Fruit fly (Drosophila melanogaster) whole organism, embryonic: Measurements from ENCODE around the gene RpL8.
A peak's percentile ranks its signal among the peaks of the same experiment; 100 is the strongest.

Experiments used
- CG10654 ChIP-seq: fragments of 200-800 bp; sonication (Bioruptor generic); optimal IDR thresholded peaks from 2 replicates; lab custom pipeline; 2016; ENCODE audit warnings: missing biosample characterization, missing genetic modification characterization
- CG12219 ChIP-seq: fragments of 200-800 bp; sonication (Bioruptor generic); optimal IDR thresholded peaks from 3 replicates; lab custom pipeline; 2018; ENCODE audit warnings: missing biosample characterization, mild to moderate bottlenecking, missing genetic modification characterization
- CG13287 ChIP-seq: fragments of 200-800 bp; sonication (Bioruptor generic); IDR thresholded peaks from 2 replicates; pipeline ENCODE4 v1.3.6; 2022; ENCODE audit warnings: missing biosample characterization, missing genetic modification characterization; ENCODE audit not compliant: partially characterized antibody
- CG15011 ChIP-seq: fragments of 200-800 bp; sonication (Bioruptor generic); optimal IDR thresholded peaks from 3 replicates; lab custom pipeline; 2018; ENCODE audit warnings: missing biosample characterization, mild to moderate bottlenecking, missing genetic modification characterization
- CG1602 ChIP-seq: fragments of 200-800 bp; sonication (Bioruptor generic); optimal IDR thresholded peaks from 3 replicates; lab custom pipeline; 2016; ENCODE audit warnings: missing biosample characterization, missing genetic modification characterization
- CG16779 ChIP-seq: fragments of 200-800 bp; sonication (Bioruptor generic); IDR thresholded peaks from 2 replicates; pipeline ENCODE4 v1.3.6; 2022; ENCODE audit warnings: missing biosample characterization, missing genetic modification characterization
- CG17612 ChIP-seq: fragments of 200-800 bp; sonication (Bioruptor generic); IDR thresholded peaks from 2 replicates; pipeline ENCODE4 v1.3.6; 2022; ENCODE audit warnings: missing biosample characterization, missing genetic modification characterization
- CG2116 ChIP-seq: fragments of 200-800 bp; sonication (Bioruptor generic); optimal IDR thresholded peaks from 3 replicates; lab custom pipeline; 2018; ENCODE audit warnings: missing biosample characterization, mild to moderate bottlenecking, missing genetic modification characterization
- CG2199 ChIP-seq: fragments of 200-800 bp; sonication (Bioruptor generic); IDR thresholded peaks from 3 replicates; pipeline ENCODE4 v1.3.6; 2022; ENCODE audit warnings: missing biosample characterization, missing genetic modification characterization
- CG3838 ChIP-seq: fragments of 200-800 bp; sonication (Bioruptor generic); optimal IDR thresholded peaks from 3 replicates; lab custom pipeline; 2016; ENCODE audit warnings: missing biosample characterization, missing genetic modification characterization
- CG4328 ChIP-seq: fragments of 200-800 bp; sonication (Bioruptor generic); optimal IDR thresholded peaks from 3 replicates; lab custom pipeline; 2017; ENCODE audit warnings: missing biosample characterization, missing genetic modification reagents, missing genetic modification characterization
- CG5245 ChIP-seq: fragments of 200-800 bp; sonication (Bioruptor generic); optimal IDR thresholded peaks from 3 replicates; lab custom pipeline; 2016; ENCODE audit warnings: missing biosample characterization, missing genetic modification characterization
- CG7271 ChIP-seq: fragments of 200-800 bp; sonication (Bioruptor generic); optimal IDR thresholded peaks from 2 replicates; lab custom pipeline; 2018; ENCODE audit warnings: missing biosample characterization, mild to moderate bottlenecking, missing genetic modification characterization, moderate library complexity
- CG7357 ChIP-seq: fragments of 200-800 bp; sonication (Bioruptor generic); IDR thresholded peaks from 3 replicates; pipeline ENCODE4 v1.3.6; 2022; ENCODE audit warnings: missing biosample characterization, missing genetic modification characterization
- CG8089 ChIP-seq: fragments of 200-800 bp; sonication (Bioruptor generic); optimal IDR thresholded peaks from 3 replicates; lab custom pipeline; 2016; ENCODE audit warnings: missing biosample characterization, missing genetic modification characterization
- CG9932 ChIP-seq: fragments of 200-800 bp; sonication (Bioruptor generic); IDR thresholded peaks from 2 replicates; pipeline ENCODE4 v1.3.6; 2022; ENCODE audit warnings: missing biosample characterization, missing genetic modification characterization
- Dad ChIP-seq: fragments of 200-800 bp; sonication (Bioruptor generic); optimal IDR thresholded peaks from 3 replicates; lab custom pipeline; 2016; ENCODE audit warnings: missing biosample characterization, missing genetic modification characterization
- Dll ChIP-seq: fragments of 200-800 bp; sonication (Bioruptor generic); IDR thresholded peaks from 4 replicates; pipeline ENCODE4 v1.3.6; 2022; ENCODE audit warnings: missing biosample characterization, missing genetic modification characterization; ENCODE audit not compliant: partially characterized antibody
- Dp ChIP-seq: fragments of 200-800 bp; sonication (Bioruptor generic); optimal IDR thresholded peaks from 2 replicates; lab custom pipeline; 2018; ENCODE audit warnings: missing biosample characterization, mild to moderate bottlenecking, missing genetic modification characterization, moderate library complexity
- H2.0 ChIP-seq: fragments of 200-800 bp; sonication (Bioruptor generic); IDR thresholded peaks from 2 replicates; pipeline ENCODE4 v1.3.6; 2022; ENCODE audit warnings: missing biosample characterization, missing genetic modification characterization
- HLH54F ChIP-seq: fragments of 200-800 bp; sonication (Bioruptor generic); optimal IDR thresholded peaks from 3 replicates; lab custom pipeline; 2016; ENCODE audit warnings: missing biosample characterization, missing genetic modification characterization
- Hr3 ChIP-seq: fragments of 200-800 bp; sonication (Bioruptor generic); optimal IDR thresholded peaks from 3 replicates; lab custom pipeline; 2016; ENCODE audit warnings: missing biosample characterization, missing genetic modification characterization
- Lpt ChIP-seq: fragments of >200 bp; optimal IDR thresholded peaks from 2 replicates; lab custom pipeline; 2018; ENCODE audit warnings: missing biosample characterization, missing genetic modification characterization
- Max ChIP-seq: fragments of 200-800 bp; sonication (Bioruptor generic); optimal IDR thresholded peaks from 2 replicates; lab custom pipeline; 2016; ENCODE audit warnings: missing biosample characterization, mild to moderate bottlenecking, missing genetic modification characterization
- Meics ChIP-seq: fragments of 200-800 bp; sonication (Bioruptor generic); optimal IDR thresholded peaks from 2 replicates; lab custom pipeline; 2017; ENCODE audit warnings: missing biosample characterization, mild to moderate bottlenecking, missing genetic modification characterization
- Nf-YB ChIP-seq: fragments of 200-800 bp; sonication (Bioruptor generic); optimal IDR thresholded peaks from 3 replicates; lab custom pipeline; 2019; ENCODE audit warnings: missing biosample characterization, mild to moderate bottlenecking, missing genetic modification characterization, moderate library complexity
- Oli ChIP-seq: fragments of 200-800 bp; sonication (Bioruptor generic); optimal IDR thresholded peaks from 2 replicates; lab custom pipeline; 2018; ENCODE audit warnings: missing biosample characterization, mild to moderate bottlenecking, missing genetic modification characterization, moderate library complexity
- Optix ChIP-seq: fragments of 200-800 bp; sonication (Bioruptor generic); IDR thresholded peaks from 3 replicates; pipeline ENCODE4 v1.3.6; 2022; ENCODE audit warnings: missing biosample characterization, missing genetic modification characterization
- Ssrp ChIP-seq: fragments of 200-800 bp; sonication (Bioruptor generic); optimal IDR thresholded peaks from 2 replicates; lab custom pipeline; 2018; ENCODE audit warnings: missing biosample characterization, mild to moderate bottlenecking, missing genetic modification characterization, moderate library complexity
- Usf ChIP-seq: fragments of 200-800 bp; sonication (Bioruptor generic); optimal IDR thresholded peaks from 2 replicates; lab custom pipeline; 2017; ENCODE audit warnings: missing genotype, missing biosample characterization, missing genetic modification characterization
- Vsx1 ChIP-seq: fragments of 200-800 bp; sonication (Bioruptor generic); optimal IDR thresholded peaks from 2 replicates; lab custom pipeline; 2017; ENCODE audit warnings: missing biosample characterization, mild to moderate bottlenecking, missing genetic modification characterization, missing genetic modification reagents
- ash1 ChIP-seq: fragments of 200-800 bp; sonication (Bioruptor generic); optimal IDR thresholded peaks from 2 replicates; lab custom pipeline; 2018; ENCODE audit warnings: missing biosample characterization, mild to moderate bottlenecking, missing genetic modification characterization
- az2 ChIP-seq: fragments of 200-800 bp; sonication (Bioruptor generic); optimal IDR thresholded peaks from 3 replicates; lab custom pipeline; 2016; ENCODE audit warnings: missing biosample characterization, missing genetic modification characterization
- bcd ChIP-seq: fragments of 200-800 bp; sonication (Bioruptor generic); optimal IDR thresholded peaks from 2 replicates; lab custom pipeline; 2017; ENCODE audit warnings: missing biosample characterization, mild to moderate bottlenecking, missing genetic modification characterization
- chn ChIP-seq: fragments of 200-800 bp; sonication (Bioruptor generic); optimal IDR thresholded peaks from 2 replicates; lab custom pipeline; 2016; ENCODE audit warnings: missing biosample characterization, missing genetic modification characterization
- corto ChIP-seq: fragments of 200-800 bp; sonication (Bioruptor generic); optimal IDR thresholded peaks from 2 replicates; lab custom pipeline; 2016; ENCODE audit warnings: missing biosample characterization, mild to moderate bottlenecking, missing genetic modification characterization, moderate library complexity
- danr ChIP-seq: fragments of 200-800 bp; sonication (Bioruptor generic); IDR thresholded peaks from 2 replicates; pipeline ENCODE4 v1.3.6; 2022; ENCODE audit warnings: missing biosample characterization, missing genetic modification characterization
- dimm ChIP-seq: fragments of 200-800 bp; sonication (Bioruptor generic); IDR thresholded peaks from 2 replicates; pipeline ENCODE4 v1.3.6; 2022; ENCODE audit warnings: missing biosample characterization, missing genetic modification characterization
- grau ChIP-seq: fragments of 200-800 bp; optimal IDR thresholded peaks from 3 replicates; lab custom pipeline; 2019; ENCODE audit warnings: missing biosample characterization, mild to moderate bottlenecking, missing genetic modification characterization, moderate library complexity
- gro ChIP-seq: fragments of 200-800 bp; sonication (Bioruptor generic); optimal IDR thresholded peaks from 2 replicates; lab custom pipeline; 2016; ENCODE audit warnings: missing biosample characterization, missing genetic modification characterization
- hb ChIP-seq: fragments of 200-800 bp; sonication (Bioruptor generic); IDR thresholded peaks from 3 replicates; pipeline ENCODE4 v1.3.6; 2022; ENCODE audit warnings: missing biosample characterization, missing genetic modification characterization; ENCODE audit not compliant: partially characterized antibody
- hth ChIP-seq: fragments of >200 bp; optimal IDR thresholded peaks from 2 replicates; lab custom pipeline; 2017; ENCODE audit warnings: inconsistent platforms
- jing ChIP-seq: fragments of 200-800 bp; sonication (Bioruptor generic); optimal IDR thresholded peaks from 2 replicates; lab custom pipeline; 2018; ENCODE audit warnings: missing biosample characterization, mild to moderate bottlenecking, missing genetic modification characterization
- lov ChIP-seq, 2 experiments: fragments of 200-800 bp in 1 of 2; fragments of >200 bp in 1 of 2; sonication (Bioruptor generic) in 1 of 2; IDR thresholded peaks in 1 of 2; optimal IDR thresholded peaks in 1 of 2; 2 replicates in 1 of 2; 3 replicates in 1 of 2; pipeline versions ENCODE4 v1.3.6 to Lab custom; 2017 to 2022; ENCODE audit warnings: missing biosample characterization in 1 of 2, missing genetic modification characterization in 1 of 2
- luna ChIP-seq: fragments of 200-800 bp; sonication (Bioruptor generic); optimal IDR thresholded peaks from 2 replicates; lab custom pipeline; 2016; ENCODE audit warnings: missing biosample characterization, missing genetic modification characterization
- nerfin-2 ChIP-seq: fragments of 200-800 bp; sonication (Bioruptor generic); IDR thresholded peaks from 2 replicates; pipeline ENCODE4 v1.3.6; 2022; ENCODE audit warnings: missing biosample characterization, missing genetic modification characterization; ENCODE audit not compliant: partially characterized antibody
- pfk ChIP-seq: fragments of 200-800 bp; sonication (Bioruptor generic); optimal IDR thresholded peaks from 2 replicates; lab custom pipeline; 2018; ENCODE audit warnings: missing biosample characterization, mild to moderate bottlenecking, missing genetic modification characterization, moderate library complexity
- ranshi ChIP-seq: fragments of 200-800 bp; sonication (Bioruptor generic); IDR thresholded peaks from 2 replicates; pipeline ENCODE4 v1.3.6; 2022; ENCODE audit warnings: missing biosample characterization, missing genetic modification characterization
- schlank ChIP-seq: fragments of 200-800 bp; sonication (Bioruptor generic); optimal IDR thresholded peaks from 2 replicates; lab custom pipeline; 2018; ENCODE audit warnings: missing biosample characterization, mild to moderate bottlenecking, missing genetic modification characterization
- stwl ChIP-seq: fragments of 200-800 bp; sonication (Bioruptor generic); optimal IDR thresholded peaks from 3 replicates; lab custom pipeline; 2018; ENCODE audit warnings: missing biosample characterization, mild to moderate bottlenecking, missing genetic modification characterization, moderate library complexity
- tna ChIP-seq: fragments of 200-800 bp; sonication (Bioruptor generic); IDR thresholded peaks from 2 replicates; pipeline ENCODE4 v1.3.6; 2022; ENCODE audit warnings: missing biosample characterization, missing genetic modification characterization; ENCODE audit not compliant: partially characterized antibody

Gene RpL8

DNA sequence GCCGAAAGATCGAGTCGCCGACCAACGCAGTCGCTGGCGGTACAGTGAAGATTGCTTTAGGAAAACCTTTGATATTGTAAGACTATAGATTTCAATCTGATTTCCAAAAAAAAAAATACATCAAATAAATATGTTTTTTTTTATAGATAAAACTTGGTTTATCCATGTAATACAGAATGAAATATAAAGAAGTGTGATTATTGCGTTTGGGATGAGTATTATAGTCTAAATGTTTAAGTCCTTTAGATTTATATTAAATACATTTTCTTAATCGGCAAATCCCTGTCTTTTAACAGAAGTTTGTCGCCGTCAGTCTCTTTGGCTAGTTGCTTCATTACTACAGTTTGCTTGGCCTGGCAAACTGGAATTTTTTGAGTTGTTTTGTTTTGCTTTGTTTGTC, 5.4 kb upstream of the RpL8 start (continued):
- TF ChIP-seq HLH54F (GFP tag; lab: Kevin White, UChicago): no peak
- TF ChIP-seq pfk (GFP tag; lab: Kevin White, UChicago): no peak
- no peak for TF ChIP-seq CG17612 (GFP tag; lab: Robert Waterston, UW)
- no peak for TF ChIP-seq az2 (GFP tag; lab: Kevin White, UChicago)
- TF ChIP-seq CG4328: no peak
- TF ChIP-seq stwl (tag; lab: Kevin White, UChicago): no peak
- TF ChIP-seq jing (GFP tag; lab: Kevin White, UChicago): no peak
- no peak for TF ChIP-seq Dp (GFP tag; lab: Kevin White, UChicago)
- TF ChIP-seq Hr3 (GFP tag; lab: Kevin White, UChicago): no peak
- TF ChIP-seq nerfin-2 (GFP tag; lab: Robert Waterston, UW): no peak
- TF ChIP-seq CG10654: no peak
- TF ChIP-seq gro (GFP tag; lab: Kevin White, UChicago): no peak
- TF ChIP-seq CG2199: no peak
- no peak for TF ChIP-seq CG8089 (GFP tag; lab: Kevin White, UChicago)
- no peak for TF ChIP-seq Dll
- peak; percentile 21 for TF ChIP-seq Oli (tag; lab: Kevin White, UChicago)
- no peak for TF ChIP-seq Optix (GFP tag; lab: Robert Waterston, UW)
- TF ChIP-seq chn: no peak
- TF ChIP-seq Max (GFP tag; lab: Kevin White, UChicago): no peak
- no peak for TF ChIP-seq CG12219
- TF ChIP-seq CG15011 (GFP tag; lab: Kevin White, UChicago): no peak
- no peak for TF ChIP-seq Dad (GFP tag; lab: Kevin White, UChicago)
- no peak for TF ChIP-seq Lpt (GFP tag; lab: Kevin White, UChicago)
- no peak for TF ChIP-seq schlank (tag; lab: Kevin White, UChicago)
- TF ChIP-seq Usf (GFP tag; lab: Kevin White, UChicago): no peak
- TF ChIP-seq Ssrp (tag; lab: Kevin White, UChicago): no peak
- no peak for TF ChIP-seq CG3838 (GFP tag; lab: Kevin White, UChicago)
- TF ChIP-seq H2.0 (GFP tag; lab: Robert Waterston, UW): 0 out of 2 replicates have a peak, but pooled peaks have one; percentile 32
- TF ChIP-seq CG7271: no peak
- TF ChIP-seq CG16779 (GFP tag; lab: Robert Waterston, UW): no peak
- TF ChIP-seq danr (GFP tag; lab: Robert Waterston, UW): no peak
- TF ChIP-seq CG13287 (GFP tag; lab: Robert Waterston, UW): no peak
- no peak for TF ChIP-seq dimm (GFP tag; lab: Robert Waterston, UW)
- no peak for TF ChIP-seq hb
- TF ChIP-seq CG2116 (GFP tag; lab: Kevin White, UChicago): no peak
- TF ChIP-seq Vsx1 (GFP tag; lab: Kevin White, UChicago): no peak
- peak; percentile 93 for TF ChIP-seq grau (tag; lab: Kevin White, UChicago)
- peak; percentile 31; the same call in 1 of the 2 replicates for TF ChIP-seq CG9932 (GFP tag; lab: Robert Waterston, UW)
- TF ChIP-seq lov (optimal IDR thresholded peaks at IDR 0.05; lab: Kevin White, UChicago): no peak
- no peak for TF ChIP-seq lov (GFP tag; IDR thresholded peaks at IDR 0.05; lab: Robert Waterston, UW)
- TF ChIP-seq CG1602 (GFP tag; lab: Kevin White, UChicago): no peak
- no peak; the same call in 1 of the 2 replicates for TF ChIP-seq ranshi (GFP tag; lab: Robert Waterston, UW)
- TF ChIP-seq corto (GFP tag; lab: Kevin White, UChicago): no peak
- TF ChIP-seq luna (GFP tag; lab: Kevin White, UChicago): no peak
- no peak for TF ChIP-seq bcd (GFP tag; lab: Kevin White, UChicago)
- TF ChIP-seq tna (GFP tag; lab: Robert Waterston, UW): no peak
- no peak for TF ChIP-seq CG5245 (GFP tag; lab: Kevin White, UChicago)
- no peak for TF ChIP-seq hth
- 0 out of 3 replicates have a peak, but pooled peaks have one; percentile 41 for TF ChIP-seq CG7357
- no peak for TF ChIP-seq Nf-YB
- no peak for TF ChIP-seq Meics (GFP tag; lab: Kevin White, UChicago)
- no peak for TF ChIP-seq ash1 (GFP tag; lab: Kevin White, UChicago)
